Fruit fly (Drosophila melanogaster) whole organism, embryonic: ENCODE measurements around the gene CG46314.

Experiments
- ATbp ChIP-seq: fragments of 200-800 bp; sonication (Bioruptor generic); optimal IDR thresholded peaks from 2 replicates; lab custom pipeline; 2017; ENCODE audit warnings: missing biosample characterization, mild to moderate bottlenecking, missing genetic modification characterization, missing genetic modification reagents
- Ada2b ChIP-seq: fragments of 200-800 bp; sonication (Bioruptor generic); IDR thresholded peaks from 2 replicates; pipeline ENCODE4 v1.3.6; 2022; ENCODE audit warnings: missing biosample characterization, missing genetic modification characterization
- Bdp1 ChIP-seq: fragments of 200-800 bp; sonication (Bioruptor generic); optimal IDR thresholded peaks from 3 replicates; lab custom pipeline; 2016; ENCODE audit warnings: missing biosample characterization, missing genetic modification characterization
- Bteb2 ChIP-seq: fragments of 200-800 bp; sonication (Bioruptor generic); optimal IDR thresholded peaks from 2 replicates; lab custom pipeline; 2016; ENCODE audit warnings: missing biosample characterization, missing genetic modification characterization
- CG10543 ChIP-seq: fragments of 200-800 bp; sonication (Bioruptor generic); optimal IDR thresholded peaks from 3 replicates; lab custom pipeline; 2017; ENCODE audit warnings: missing biosample characterization, mild to moderate bottlenecking, missing genetic modification characterization, moderate library complexity
- CG12219 ChIP-seq: fragments of 200-800 bp; sonication (Bioruptor generic); optimal IDR thresholded peaks from 3 replicates; lab custom pipeline; 2018; ENCODE audit warnings: missing biosample characterization, mild to moderate bottlenecking, missing genetic modification characterization
- CG1233 ChIP-seq: fragments of 200-800 bp; sonication (Bioruptor generic); optimal IDR thresholded peaks from 4 replicates; lab custom pipeline; 2018; ENCODE audit warnings: missing biosample characterization, mild to moderate bottlenecking, missing genetic modification characterization
- CG12391 ChIP-seq: fragments of 200-800 bp; sonication (Bioruptor generic); optimal IDR thresholded peaks from 3 replicates; lab custom pipeline; 2018; ENCODE audit warnings: missing biosample characterization, mild to moderate bottlenecking, missing genetic modification characterization, moderate library complexity
- CG14860 ChIP-seq: fragments of 200-800 bp; sonication (Bioruptor generic); IDR thresholded peaks from 3 replicates; pipeline ENCODE4 v1.3.6; 2022; ENCODE audit warnings: missing biosample characterization, missing genetic modification characterization; ENCODE audit not compliant: partially characterized antibody
- CG1603 ChIP-seq: fragments of 200-800 bp; sonication (Bioruptor generic); optimal IDR thresholded peaks from 2 replicates; lab custom pipeline; 2019; ENCODE audit warnings: missing biosample characterization, mild to moderate bottlenecking, missing genetic modification characterization, moderate library complexity
- CG1647 ChIP-seq: fragments of 200-800 bp; sonication (Bioruptor generic); optimal IDR thresholded peaks from 3 replicates; lab custom pipeline; 2016; ENCODE audit warnings: missing biosample characterization, missing genetic modification characterization
- CG17361 ChIP-seq: fragments of 200-800 bp; sonication (Bioruptor generic); IDR thresholded peaks from 3 replicates; pipeline ENCODE4 v1.3.6; 2022; ENCODE audit warnings: missing biosample characterization, missing genetic modification characterization
- CG17912 ChIP-seq: fragments of 200-800 bp; sonication (Bioruptor generic); optimal IDR thresholded peaks from 2 replicates; lab custom pipeline; 2018; ENCODE audit warnings: missing biosample characterization, mild to moderate bottlenecking, missing genetic modification characterization
- CG2875 ChIP-seq: fragments of 200-800 bp; sonication (Bioruptor generic); optimal IDR thresholded peaks from 2 replicates; lab custom pipeline; 2017; ENCODE audit warnings: missing biosample characterization, mild to moderate bottlenecking, missing genetic modification characterization, missing genetic modification reagents
- CG31365 ChIP-seq: fragments of 200-800 bp; sonication (Bioruptor generic); optimal IDR thresholded peaks from 2 replicates; lab custom pipeline; 2018; ENCODE audit warnings: missing biosample characterization, mild to moderate bottlenecking, missing genetic modification characterization
- CG3281 ChIP-seq: fragments of 200-800 bp; sonication (Bioruptor generic); optimal IDR thresholded peaks from 3 replicates; lab custom pipeline; 2017; ENCODE audit warnings: missing biosample characterization, mild to moderate bottlenecking, missing genetic modification characterization
- CG4328 ChIP-seq: fragments of 200-800 bp; sonication (Bioruptor generic); optimal IDR thresholded peaks from 3 replicates; lab custom pipeline; 2017; ENCODE audit warnings: missing biosample characterization, missing genetic modification reagents, missing genetic modification characterization
- CG43689 ChIP-seq: fragments of 200-800 bp; sonication (Bioruptor generic); IDR thresholded peaks from 2 replicates; pipeline ENCODE4 v1.3.6; 2022; ENCODE audit warnings: missing biosample characterization, missing genetic modification characterization
- CG7271 ChIP-seq: fragments of 200-800 bp; sonication (Bioruptor generic); optimal IDR thresholded peaks from 2 replicates; lab custom pipeline; 2018; ENCODE audit warnings: missing biosample characterization, mild to moderate bottlenecking, missing genetic modification characterization, moderate library complexity
- CG8765 ChIP-seq: fragments of 200-800 bp; sonication (Bioruptor generic); IDR thresholded peaks from 2 replicates; pipeline ENCODE4 v1.3.6; 2022; ENCODE audit warnings: missing biosample characterization, missing genetic modification characterization
- CG8944 ChIP-seq: fragments of 200-800 bp; sonication (Bioruptor generic); optimal IDR thresholded peaks from 3 replicates; lab custom pipeline; 2016; ENCODE audit warnings: missing biosample characterization, missing genetic modification characterization
- CG9609 ChIP-seq: fragments of 200-800 bp; sonication (Bioruptor generic); optimal IDR thresholded peaks from 3 replicates; lab custom pipeline; 2016; ENCODE audit warnings: missing biosample characterization, missing genetic modification characterization
- Camta ChIP-seq: fragments of 200-800 bp; sonication (Bioruptor generic); optimal IDR thresholded peaks from 2 replicates; lab custom pipeline; 2016; ENCODE audit warnings: missing biosample characterization, missing genetic modification characterization
- CrebB ChIP-seq: fragments of 200-800 bp; sonication (Bioruptor generic); optimal IDR thresholded peaks from 3 replicates; lab custom pipeline; 2018; ENCODE audit warnings: missing biosample characterization, mild to moderate bottlenecking, missing genetic modification characterization
- D ChIP-seq, 2 experiments: fragments of 200-800 bp in 1 of 2; fragments of >200 bp in 1 of 2; sonication (Bioruptor generic) in 1 of 2; optimal IDR thresholded peaks; 2 replicates in 1 of 2; 3 replicates in 1 of 2; lab custom pipeline; 2017; ENCODE audit warnings: mild to moderate bottlenecking in 1 of 2, missing biosample characterization in 1 of 2, missing genetic modification characterization in 1 of 2, missing genetic modification reagents in 1 of 2
- D19A ChIP-seq: fragments of 200-800 bp; optimal IDR thresholded peaks from 3 replicates; lab custom pipeline; 2019; ENCODE audit warnings: missing biosample characterization, mild to moderate bottlenecking, missing genetic modification characterization, moderate library complexity
- Doc3 ChIP-seq: fragments of 200-800 bp; sonication (Bioruptor generic); IDR thresholded peaks from 3 replicates; pipeline ENCODE4 v1.3.6; 2022; ENCODE audit warnings: missing biosample characterization, missing genetic modification characterization; ENCODE audit not compliant: partially characterized antibody
- HLH54F ChIP-seq: fragments of 200-800 bp; sonication (Bioruptor generic); optimal IDR thresholded peaks from 3 replicates; lab custom pipeline; 2016; ENCODE audit warnings: missing biosample characterization, missing genetic modification characterization
- Hmx ChIP-seq: fragments of 200-800 bp; sonication (Bioruptor generic); optimal IDR thresholded peaks from 2 replicates; lab custom pipeline; 2016; ENCODE audit warnings: missing biosample characterization, missing genetic modification characterization
- Hr78 ChIP-seq, 2 experiments: fragments of 200-800 bp in 1 of 2; fragments of >200 bp in 1 of 2; sonication (Bioruptor generic) in 1 of 2; optimal IDR thresholded peaks; 2 replicates each; lab custom pipeline; 2017 to 2019; ENCODE audit warnings: missing biosample characterization in 2 of 2, missing genetic modification characterization in 2 of 2, mild to moderate bottlenecking in 1 of 2, moderate library complexity in 1 of 2
- Rfx ChIP-seq: fragments of 200-800 bp; sonication (Bioruptor generic); IDR thresholded peaks from 2 replicates; pipeline ENCODE4 v1.3.6; 2022; ENCODE audit warnings: missing biosample characterization, missing genetic modification characterization
- Sry-δ ChIP-seq: fragments of 200-800 bp; sonication (Bioruptor generic); optimal IDR thresholded peaks from 2 replicates; lab custom pipeline; 2016; ENCODE audit warnings: missing biosample characterization, missing genetic modification characterization
- TFAM ChIP-seq: fragments of 200-800 bp; sonication (Bioruptor generic); optimal IDR thresholded peaks from 2 replicates; lab custom pipeline; 2017; ENCODE audit warnings: missing biosample characterization, missing genetic modification characterization, inconsistent platforms
- Vsx1 ChIP-seq: fragments of 200-800 bp; sonication (Bioruptor generic); optimal IDR thresholded peaks from 2 replicates; lab custom pipeline; 2017; ENCODE audit warnings: missing biosample characterization, mild to moderate bottlenecking, missing genetic modification characterization, missing genetic modification reagents
- btn ChIP-seq: fragments of 200-800 bp; sonication (Bioruptor generic); optimal IDR thresholded peaks from 2 replicates; lab custom pipeline; 2016; ENCODE audit warnings: missing biosample characterization, missing genetic modification characterization
- chif ChIP-seq, 2 experiments: fragments of 200-800 bp; sonication (Bioruptor generic); optimal IDR thresholded peaks; 3 replicates each; lab custom pipeline; 2016; ENCODE audit warnings: missing biosample characterization in 2 of 2, missing genetic modification characterization in 2 of 2
- dimm ChIP-seq: fragments of 200-800 bp; sonication (Bioruptor generic); IDR thresholded peaks from 2 replicates; pipeline ENCODE4 v1.3.6; 2022; ENCODE audit warnings: missing biosample characterization, missing genetic modification characterization
- emc ChIP-seq: fragments of 200-800 bp; sonication (Bioruptor generic); optimal IDR thresholded peaks from 2 replicates; lab custom pipeline; 2016; ENCODE audit warnings: missing biosample characterization, missing genetic modification characterization
- ewg ChIP-seq: fragments of 200-800 bp; sonication (Bioruptor generic); optimal IDR thresholded peaks from 3 replicates; lab custom pipeline; 2017; ENCODE audit warnings: mild to moderate bottlenecking, missing biosample characterization, missing genetic modification reagents, missing genetic modification characterization
- ftz-f1 ChIP-seq: fragments of 200-800 bp; sonication (Bioruptor generic); optimal IDR thresholded peaks from 2 replicates; lab custom pipeline; 2016; ENCODE audit warnings: missing biosample characterization, missing genetic modification characterization
- gce ChIP-seq: fragments of 200-800 bp; sonication (Bioruptor generic); IDR thresholded peaks from 3 replicates; pipeline ENCODE4 v1.3.6; 2022; ENCODE audit warnings: missing biosample characterization, missing genetic modification characterization
- gt ChIP-seq: fragments of 200-800 bp; sonication (Bioruptor generic); IDR thresholded peaks from 2 replicates; pipeline ENCODE4 v1.3.6; 2022; ENCODE audit warnings: missing biosample characterization, missing genetic modification characterization
- hbn ChIP-seq: fragments of 200-800 bp; sonication (Bioruptor generic); IDR thresholded peaks from 2 replicates; pipeline ENCODE4 v1.3.6; 2022; ENCODE audit warnings: missing biosample characterization, missing genetic modification characterization; ENCODE audit not compliant: partially characterized antibody
- mam ChIP-seq: fragments of 200-800 bp; sonication (Bioruptor generic); optimal IDR thresholded peaks from 3 replicates; lab custom pipeline; 2016; ENCODE audit warnings: missing biosample characterization, missing genetic modification characterization
- pita ChIP-seq: fragments of 200-800 bp; sonication (Bioruptor generic); optimal IDR thresholded peaks from 2 replicates; lab custom pipeline; 2017; ENCODE audit warnings: missing biosample characterization, mild to moderate bottlenecking, missing genetic modification characterization
- rib ChIP-seq: fragments of 200-800 bp; sonication (Bioruptor generic); IDR thresholded peaks from 2 replicates; pipeline ENCODE4 v1.3.6; 2022; ENCODE audit warnings: missing biosample characterization, missing genetic modification characterization
- sd ChIP-seq: fragments of 200-800 bp; sonication (Bioruptor generic); optimal IDR thresholded peaks from 3 replicates; lab custom pipeline; 2018; ENCODE audit warnings: missing biosample characterization, mild to moderate bottlenecking, missing genetic modification characterization, moderate library complexity
- trh ChIP-seq: fragments of 200-800 bp; sonication (Bioruptor generic); optimal IDR thresholded peaks from 2 replicates; lab custom pipeline; 2016; ENCODE audit warnings: missing biosample characterization, missing genetic modification characterization
- zen2 ChIP-seq: fragments of 200-800 bp; sonication (Bioruptor generic); IDR thresholded peaks from 3 replicates; pipeline ENCODE4 v1.3.6; 2022; ENCODE audit warnings: missing biosample characterization, missing genetic modification characterization; ENCODE audit not compliant: partially characterized antibody

The CG46314 gene

DNA sequence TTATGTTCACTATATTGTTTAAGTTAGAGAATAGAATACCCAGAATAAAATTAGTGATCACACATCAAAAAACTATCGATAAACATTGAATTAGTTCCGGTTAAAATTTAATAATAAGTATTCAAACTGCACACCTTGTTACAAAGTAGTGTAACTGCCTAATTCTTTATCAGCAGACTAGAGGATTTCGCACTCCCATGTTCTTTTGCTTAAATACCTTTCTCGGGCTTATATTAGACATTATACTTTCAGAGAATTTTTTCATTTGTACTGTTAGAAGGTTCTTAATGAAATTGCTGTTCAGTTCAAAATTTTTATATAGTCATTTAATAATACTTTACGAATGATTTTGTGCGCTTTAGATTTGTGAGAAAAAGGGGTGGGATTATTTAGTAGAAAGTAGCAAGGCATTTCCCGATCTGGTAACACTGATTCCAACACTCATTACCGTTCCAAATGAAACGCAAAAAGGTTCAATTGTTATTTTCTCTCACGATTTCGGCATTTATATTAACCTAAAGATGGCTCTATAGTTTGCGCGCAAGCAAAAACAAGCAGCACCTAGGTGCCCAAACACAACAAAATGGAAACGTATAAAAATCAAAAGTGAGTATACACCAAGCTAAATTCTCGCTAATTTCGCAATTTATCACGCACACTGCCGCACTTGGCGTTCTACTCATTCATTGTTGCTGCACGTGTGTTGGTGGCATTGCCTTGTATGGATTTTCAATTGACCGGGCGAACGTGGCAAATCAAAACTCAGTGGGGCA is 3.5 kb upstream of the CG46314 start, which contains the start of gene crc (continued):
- TF ChIP-seq CG10543 (GFP tag; lab: Kevin White, UChicago) = no peak
- TF ChIP-seq CG12219 (GFP tag; lab: Kevin White, UChicago) = no peak
- TF ChIP-seq D (optimal IDR thresholded peaks at IDR 0.05; lab: Kevin White, UChicago) = peak; percentile 12
- TF ChIP-seq D (GFP tag; optimal IDR thresholded peaks at IDR 0.05; lab: Kevin White, UChicago) = no peak
- TF ChIP-seq Vsx1 = peak; percentile 25
- TF ChIP-seq Hmx (GFP tag; lab: Kevin White, UChicago) = no peak
- no peak for TF ChIP-seq pita (GFP tag; lab: Kevin White, UChicago)
- TF ChIP-seq CG12391 (tag; lab: Kevin White, UChicago) = peak; percentile 42
- TF ChIP-seq CG31365 = no peak
- peak; percentile 12 for TF ChIP-seq sd (tag; lab: Kevin White, UChicago)
- TF ChIP-seq CG1647 (GFP tag; lab: Kevin White, UChicago) = no peak
- no peak for TF ChIP-seq zen2
- TF ChIP-seq hbn (GFP tag; lab: Robert Waterston, UW) = peak; percentile 39; the same call in 1 of the 2 replicates
- TF ChIP-seq CG8765 (GFP tag; lab: Robert Waterston, UW) = no peak
- TF ChIP-seq chif (GFP tag; optimal IDR thresholded peaks at IDR 0.05; lab: Kevin White, UChicago) = no peak
- no peak for TF ChIP-seq CG9609 (GFP tag; lab: Kevin White, UChicago)
- no peak for TF ChIP-seq HLH54F (GFP tag; lab: Kevin White, UChicago)
- TF ChIP-seq Bdp1 (GFP tag; lab: Kevin White, UChicago) = no peak
- TF ChIP-seq Bteb2 (GFP tag; lab: Kevin White, UChicago) = no peak
- TF ChIP-seq ftz-f1 (GFP tag; lab: Kevin White, UChicago) = no peak
- no peak for TF ChIP-seq dimm (GFP tag; lab: Robert Waterston, UW)
- TF ChIP-seq CG17361 = peak; percentile 72
- TF ChIP-seq CG3281 = no peak
- TF ChIP-seq CG43689 (GFP tag; lab: Robert Waterston, UW) = no peak
- TF ChIP-seq trh (GFP tag; lab: Kevin White, UChicago) = no peak
- no peak for TF ChIP-seq ewg (GFP tag; lab: Kevin White, UChicago)
- TF ChIP-seq emc (GFP tag; lab: Kevin White, UChicago) = no peak
- no peak for TF ChIP-seq CG1233 (GFP tag; lab: Kevin White, UChicago)
- no peak for TF ChIP-seq gce (GFP tag; lab: Robert Waterston, UW)
- peak; percentile 79; the same call in 1 of the 2 replicates for TF ChIP-seq rib (GFP tag; lab: Robert Waterston, UW)
- TF ChIP-seq CG1603 (tag; lab: Kevin White, UChicago) = peak; percentile 79
- TF ChIP-seq CG8944 (GFP tag; lab: Kevin White, UChicago) = no peak
- TF ChIP-seq btn = no peak
- TF ChIP-seq TFAM (GFP tag; lab: Kevin White, UChicago) = no peak
- TF ChIP-seq CG7271 (tag; lab: Kevin White, UChicago) = no peak
- TF ChIP-seq Doc3 (GFP tag; lab: Robert Waterston, UW) = peak; percentile 38; the same call in 2 of the 3 replicates
- TF ChIP-seq ATbp (GFP tag; lab: Kevin White, UChicago) = no peak
- TF ChIP-seq Camta = no peak
- TF ChIP-seq Sry-δ = peak; percentile 63
- TF ChIP-seq CG4328 (GFP tag; lab: Kevin White, UChicago) = no peak
- no peak for TF ChIP-seq gt (GFP tag; lab: Robert Waterston, UW)
- TF ChIP-seq D19A (tag; lab: Kevin White, UChicago) = no peak
- no peak for TF ChIP-seq Hr78 (GFP tag; optimal IDR thresholded peaks at IDR 0.05; lab: Kevin White, UChicago)
- no peak for TF ChIP-seq CG2875 (GFP tag; lab: Kevin White, UChicago)
- TF ChIP-seq mam (GFP tag; lab: Kevin White, UChicago) = no peak
- no peak for TF ChIP-seq Rfx (GFP tag; lab: Robert Waterston, UW)
- no peak for TF ChIP-seq Ada2b
- TF ChIP-seq CrebB = no peak
- no peak; the same call in 1 of the 3 replicates for TF ChIP-seq CG14860
- no peak for TF ChIP-seq CG17912 (GFP tag; lab: Kevin White, UChicago)
